Fruit fly (Drosophila melanogaster) whole organism, wandering third instar larva: ENCODE results near the gene Spn75F.
A peak's percentile ranks its signal among the peaks of the same experiment; 100 is the strongest.

ENCODE experiments used
- Abd-B ChIP-seq: fragments of >200 bp; optimal IDR thresholded peaks from 2 replicates; lab custom pipeline; 2017; ENCODE audit warnings: missing biosample characterization, missing genetic modification characterization
- CG32264 ChIP-seq: fragments of 200-800 bp; sonication (Bioruptor generic); optimal IDR thresholded peaks from 2 replicates; lab custom pipeline; 2016; ENCODE audit warnings: missing biosample characterization, missing genetic modification characterization
- CG9705 ChIP-seq: fragments of 200-800 bp; sonication (Bioruptor generic); optimal IDR thresholded peaks from 2 replicates; lab custom pipeline; 2018; ENCODE audit warnings: missing biosample characterization, mild to moderate bottlenecking, missing genetic modification characterization
- CrebA ChIP-seq: fragments of 200-800 bp; sonication (Bioruptor generic); optimal IDR thresholded peaks from 2 replicates; lab custom pipeline; 2016; ENCODE audit warnings: missing biosample characterization, mild to moderate bottlenecking, missing genetic modification characterization, borderline replicate concordance
- Dfd ChIP-seq: fragments of >200 bp; optimal IDR thresholded peaks from 2 replicates; lab custom pipeline; 2017; ENCODE audit warnings: missing biosample characterization, missing genetic modification characterization
- Dif ChIP-seq: fragments of 200-275, 200-300 bp; sonication (Bioruptor generic); optimal IDR thresholded peaks from 2 replicates; lab custom pipeline; 2018; ENCODE audit warnings: missing biosample characterization, missing genetic modification characterization; ENCODE audit not compliant: partially characterized antibody
- GATAd ChIP-seq: sonication (Bioruptor generic); optimal IDR thresholded peaks from 2 replicates; lab custom pipeline; 2016; ENCODE audit warnings: missing biosample characterization, missing genetic modification characterization
- HLH106 ChIP-seq: fragments of 200-800 bp; optimal IDR thresholded peaks from 3 replicates; lab custom pipeline; 2019; ENCODE audit warnings: missing biosample characterization, mild to moderate bottlenecking, missing genetic modification characterization, moderate library complexity
- Hnf4 ChIP-seq: fragments of 200-800 bp; sonication (Bioruptor generic); optimal IDR thresholded peaks from 2 replicates; lab custom pipeline; 2016; ENCODE audit warnings: missing biosample characterization, mild to moderate bottlenecking, missing genetic modification characterization
- Hr78 ChIP-seq: fragments of >200 bp; optimal IDR thresholded peaks from 2 replicates; lab custom pipeline; 2017; ENCODE audit warnings: missing biosample characterization, missing genetic modification characterization
- Hr83 ChIP-seq: fragments of 200-300 bp; sonication (Bioruptor generic); optimal IDR thresholded peaks from 2 replicates; lab custom pipeline; 2016; ENCODE audit warnings: missing biosample characterization, mild to moderate bottlenecking, missing genetic modification characterization, moderate library complexity; ENCODE audit not compliant: poor library complexity, severe bottlenecking
- Jra ChIP-seq: sonication (Bioruptor generic); optimal IDR thresholded peaks from 2 replicates; lab custom pipeline; 2016; ENCODE audit warnings: missing biosample characterization, missing genetic modification characterization
- Mio ChIP-seq: sonication (Bioruptor generic); optimal IDR thresholded peaks from 2 replicates; lab custom pipeline; 2016; ENCODE audit warnings: missing biosample characterization, missing genetic modification characterization
- Myc ChIP-seq: fragments of >200 bp; optimal IDR thresholded peaks from 2 replicates; lab custom pipeline; 2017
- N ChIP-seq: fragments of >200 bp; optimal IDR thresholded peaks from 2 replicates; lab custom pipeline; 2018; ENCODE audit warnings: missing biosample characterization, missing external identifiers, missing genetic modification characterization
- OdsH ChIP-seq: fragments of 200-800 bp; sonication (Bioruptor generic); optimal IDR thresholded peaks from 2 replicates; lab custom pipeline; 2016; ENCODE audit warnings: missing biosample characterization, mild to moderate bottlenecking, missing genetic modification characterization
- Rel ChIP-seq, 2 experiments: fragments of 200-800 bp; sonication (Bioruptor generic) in 1 of 2; optimal IDR thresholded peaks; 2 replicates in 1 of 2; 3 replicates in 1 of 2; lab custom pipeline; 2016 to 2019; ENCODE audit warnings: mild to moderate bottlenecking in 2 of 2, missing biosample characterization in 2 of 2, missing genetic modification characterization in 2 of 2, moderate library complexity in 1 of 2
- Sp1 ChIP-seq: fragments of 200-800 bp; sonication (Bioruptor generic); optimal IDR thresholded peaks from 3 replicates; lab custom pipeline; 2019; ENCODE audit warnings: missing biosample characterization, mild to moderate bottlenecking, missing genetic modification characterization, moderate library complexity
- Vsx2 ChIP-seq: fragments of 200-300, 225-300 bp; sonication (Bioruptor generic); optimal IDR thresholded peaks from 2 replicates; lab custom pipeline; 2018; ENCODE audit warnings: missing biosample characterization, missing genetic modification characterization; ENCODE audit not compliant: partially characterized antibody
- br ChIP-seq: fragments of 200-800 bp; sonication (Bioruptor generic); optimal IDR thresholded peaks from 2 replicates; lab custom pipeline; 2016; ENCODE audit warnings: missing biosample characterization, missing genetic modification characterization
- brk ChIP-seq: fragments of 200-800 bp; sonication (Bioruptor generic); optimal IDR thresholded peaks from 2 replicates; lab custom pipeline; 2016; ENCODE audit warnings: missing biosample characterization, mild to moderate bottlenecking, missing genetic modification characterization
- dl ChIP-seq, 2 experiments: fragments of 175-275, 200-275 bp in 1 of 2; fragments of 200-275 bp in 1 of 2; sonication (Bioruptor generic); optimal IDR thresholded peaks; lab custom pipeline; 2018; ENCODE audit warnings: mild to moderate bottlenecking in 2 of 2, missing biosample characterization in 2 of 2, missing genetic modification characterization in 2 of 2, moderate library complexity in 2 of 2; ENCODE audit not compliant: partially characterized antibody in 2 of 2, insufficient read depth in 1 of 2
- dmrt93B ChIP-seq: fragments of 200-800 bp; sonication (Bioruptor generic); optimal IDR thresholded peaks from 2 replicates; lab custom pipeline; 2018; ENCODE audit warnings: missing biosample characterization, mild to moderate bottlenecking, missing genetic modification characterization
- dsf ChIP-seq: sonication (Bioruptor generic); optimal IDR thresholded peaks from 2 replicates; lab custom pipeline; 2016; ENCODE audit warnings: missing biosample characterization, missing genetic modification characterization, borderline replicate concordance
- ey ChIP-seq: fragments of 200-800 bp; sonication (Bioruptor generic); optimal IDR thresholded peaks from 2 replicates; lab custom pipeline; 2016; ENCODE audit warnings: missing biosample characterization, missing genetic modification characterization
- foxo ChIP-seq, 2 experiments: fragments of 200-800 bp; sonication (Bioruptor generic); optimal IDR thresholded peaks; 2 replicates in 1 of 2; 3 replicates in 1 of 2; lab custom pipeline; 2016 to 2017; ENCODE audit warnings: missing biosample characterization in 2 of 2, missing genetic modification characterization in 2 of 2
- fru ChIP-seq: fragments of 200-800 bp; sonication (Bioruptor generic); optimal IDR thresholded peaks from 3 replicates; lab custom pipeline; 2016; ENCODE audit warnings: missing biosample characterization, mild to moderate bottlenecking, missing genetic modification characterization
- h ChIP-seq: fragments of 200-800 bp; sonication (Bioruptor generic); optimal IDR thresholded peaks from 3 replicates; lab custom pipeline; 2016; ENCODE audit warnings: missing biosample characterization, mild to moderate bottlenecking, missing genetic modification characterization
- lola ChIP-seq: fragments of >200 bp; optimal IDR thresholded peaks from 2 replicates; lab custom pipeline; 2017; ENCODE audit warnings: missing biosample characterization, missing genetic modification characterization
- psq ChIP-seq: fragments of 200-800 bp; sonication (Bioruptor generic); optimal IDR thresholded peaks from 3 replicates; lab custom pipeline; 2017; ENCODE audit warnings: missing biosample characterization, mild to moderate bottlenecking, missing genetic modification characterization, moderate library complexity
- rgr ChIP-seq: fragments of 200-800 bp; sonication (Bioruptor generic); optimal IDR thresholded peaks from 3 replicates; lab custom pipeline; 2016; ENCODE audit warnings: missing biosample characterization, mild to moderate bottlenecking, missing genetic modification characterization
- sage ChIP-seq: fragments of 200-800 bp; sonication (Bioruptor generic); optimal IDR thresholded peaks from 2 replicates; lab custom pipeline; 2016; ENCODE audit warnings: missing biosample characterization, mild to moderate bottlenecking, missing genetic modification characterization
- sv ChIP-seq: fragments of 200-800 bp; sonication (Bioruptor generic); optimal IDR thresholded peaks from 3 replicates; lab custom pipeline; 2016; ENCODE audit warnings: missing biosample characterization, missing genetic modification characterization
- tai ChIP-seq: sonication (Bioruptor generic); optimal IDR thresholded peaks from 2 replicates; lab custom pipeline; 2016; ENCODE audit warnings: missing biosample characterization, missing genetic modification characterization
- usp ChIP-seq: fragments of >200 bp; optimal IDR thresholded peaks from 2 replicates; lab custom pipeline; 2017; ENCODE audit warnings: missing biosample characterization, missing genetic modification characterization
- woc ChIP-seq: sonication (Bioruptor generic); optimal IDR thresholded peaks from 2 replicates; lab custom pipeline; 2016; ENCODE audit warnings: missing biosample characterization, mild to moderate bottlenecking, missing genetic modification characterization

Gene Spn75F

dm6 chr3L:19162586-19163310 lies 33.3 kb upstream of the Spn75F start (continued):
- peak; percentile 28 for TF ChIP-seq dmrt93B
- peak; percentile 75 for TF ChIP-seq OdsH

- TF ChIP-seq Myc (lab: Kevin White, UChicago) (no peak), h (GFP tag; lab: Kevin White, UChicago) (peak; percentile 17)
- TF ChIP-seq, all 38 proteins: peak for 1
Observed at dm6 chr3L:19161291-19161690, 31.8 kb upstream of the Spn75F start.

- TF ChIP-seq HLH106 (tag; lab: Kevin White, UChicago) (peak; percentile 85), fru (peak; percentile 92), br (GFP tag; lab: Kevin White, UChicago) (peak; percentile 89), Rel (GFP tag; optimal IDR thresholded peaks at IDR 0.05; lab: Kevin White, UChicago) (peak; percentile 75), Rel (tag; optimal IDR thresholded peaks at IDR 0.05; lab: Kevin White, UChicago) (peak; percentile 30), Hnf4 (peak; percentile 89), Dfd (GFP tag; lab: Kevin White, UChicago) (no peak), GATAd (GFP tag; lab: Kevin White, UChicago) (no peak), OdsH (peak; percentile 88), Abd-B (GFP tag; lab: Kevin White, UChicago) (no peak), dl (GFP tag; optimal IDR thresholded peaks at IDR 0.05; lab: Kevin White, UChicago; ENCODE audit: insufficient read depth in 1 of 2, partially characterized antibody in 2 of 2) (no peak), foxo (GFP tag; optimal IDR thresholded peaks at IDR 0.05; lab: Kevin White, UChicago) (peak; percentile 19 to 90), Dif (GFP tag; lab: Kevin White, UChicago) (no peak), Hr83 (GFP tag; lab: Kevin White, UChicago) (no peak), sage (GFP tag; lab: Kevin White, UChicago) (peak; percentile 72), rgr (GFP tag; lab: Kevin White, UChicago) (peak; percentile 89), CG32264 (GFP tag; lab: Kevin White, UChicago) (peak; percentile 66), CG9705 (peak; percentile 56), Myc (lab: Kevin White, UChicago) (no peak), brk (peak; percentile 90), h (GFP tag; lab: Kevin White, UChicago) (peak; percentile 91), Sp1 (peak; percentile 81), Vsx2 (GFP tag; lab: Kevin White, UChicago) (no peak), Jra (peak; percentile 76), dmrt93B (peak; percentile 74), ey (peak; percentile 88), N (no peak), Mio (GFP tag; lab: Kevin White, UChicago) (no peak), dsf (no peak), Hr78 (no peak), psq (peak; percentile 87), usp (GFP tag; lab: Kevin White, UChicago) (no peak), CrebA (GFP tag; lab: Kevin White, UChicago) (peak; percentile 54), tai (peak; percentile 77), lola (no peak), woc (GFP tag; lab: Kevin White, UChicago) (peak; percentile 89)
Observed at dm6 chr3L:19159894-19160293, 30.4 kb upstream of the Spn75F start.

- TF ChIP-seq Mio (GFP tag; lab: Kevin White, UChicago) (no peak), sv (GFP tag; lab: Kevin White, UChicago) (no peak), OdsH (no peak), h (GFP tag; lab: Kevin White, UChicago) (no peak), GATAd (GFP tag; lab: Kevin White, UChicago) (no peak), Sp1 (no peak), ey (no peak), lola (no peak), Myc (lab: Kevin White, UChicago) (no peak), fru (no peak), Hr78 (no peak), Hnf4 (no peak)
- TF ChIP-seq, all 38 proteins: peak for 0
Observed at dm6 chr3L:19158343-19158742, 28.9 kb upstream of the Spn75F start.
